Fruit fly (Drosophila melanogaster) Kc167 (cell line): Measurements from ENCODE around the gene CG31103.

Experiments
- Sin3A ChIP-seq: fragments of >200 bp; optimal IDR thresholded peaks from 2 replicates; lab custom pipeline; 2018; ENCODE audit warnings: missing external identifiers
- h ChIP-seq: fragments of >200 bp; optimal IDR thresholded peaks from 3 replicates; lab custom pipeline; 2018; ENCODE audit warnings: missing external identifiers
- insv ChIP-seq: fragments of >200 bp; optimal IDR thresholded peaks from 3 replicates; lab custom pipeline; 2018; ENCODE audit warnings: missing external identifiers
- psq ChIP-seq: fragments of >200 bp; optimal IDR thresholded peaks from 2 replicates; lab custom pipeline; 2017; ENCODE audit warnings: missing external identifiers

- TF ChIP-seq h (lab: Kevin White, UChicago) (no peak), Sin3A (lab: Kevin White, UChicago) (no peak), psq (lab: Kevin White, UChicago) (no peak), insv (lab: Kevin White, UChicago) (no peak)
Observed at dm6 chr3R:25225483-25225882, 6.4 kb downstream of the CG31103 start.
